Fruit fly (Drosophila melanogaster): Measurements from ENCODE around the gene CG11889.

The CG11889 gene

DNA sequence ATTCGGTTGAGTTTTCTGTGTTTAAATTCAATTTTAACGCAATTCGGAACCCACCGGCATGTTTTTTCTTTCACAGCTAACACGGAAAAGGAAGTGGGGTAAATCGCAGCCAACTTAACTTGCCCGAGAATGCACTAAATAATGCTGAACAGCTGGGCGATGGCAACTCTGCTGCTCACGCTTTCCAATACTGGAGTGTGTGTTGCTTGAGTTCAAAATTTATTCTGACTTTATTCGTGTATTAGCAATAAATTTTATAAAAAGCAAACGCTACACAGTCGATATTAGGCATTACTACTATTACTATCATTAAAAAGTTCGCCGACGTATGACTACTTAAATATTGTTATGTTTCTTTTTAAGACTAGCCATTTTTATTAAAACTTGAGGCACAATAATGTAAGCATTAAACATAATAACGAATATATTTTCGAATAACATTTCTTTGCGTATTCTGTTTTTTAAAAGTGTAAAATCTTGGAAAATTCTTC is 22.6 kb upstream of the CG11889 start, which contains the start of the genes RpS27 and Nup37:
RpS27 (minus strand) TSS at position 136 of the 491 bp plus-strand sequence.
Nup37 (plus strand) TSS at position 280 of the 491 bp plus-strand sequence.
- TF ChIP-seq nmo (GFP tag; optimal IDR thresholded peaks at IDR 0.05) (peak; percentile 97), CG17912 (GFP tag; optimal IDR thresholded peaks at IDR 0.05) (peak; percentile 100), al (GFP tag; IDR thresholded peaks at IDR 0.05) (peak; percentile 95), CG7786 (GFP tag; optimal IDR thresholded peaks at IDR 0.05) (peak; percentile 98), tup (GFP tag; optimal IDR thresholded peaks at IDR 0.05) (peak; percentile 93), BtbVII (GFP tag; optimal IDR thresholded peaks at IDR 0.05) (peak; percentile 99), Nf-YB (GFP tag; optimal IDR thresholded peaks at IDR 0.05) (peak; percentile 84), abd-A (tag; optimal IDR thresholded peaks at IDR 0.05) (no peak), E2f1 (GFP tag; IDR thresholded peaks at IDR 0.05) (peak; percentile 94), CG1603 (tag; optimal IDR thresholded peaks at IDR 0.05) (peak; percentile 98), vfl (GFP tag; optimal IDR thresholded peaks at IDR 0.05) (peak; percentile 98), ase (GFP tag; IDR thresholded peaks at IDR 0.05) (peak; percentile 98), grn (GFP tag; optimal IDR thresholded peaks at IDR 0.05) (peak; percentile 96), repo (GFP tag; optimal IDR thresholded peaks at IDR 0.05) (peak; percentile 98), wdn (GFP tag; IDR thresholded peaks at IDR 0.05) (peak; percentile 94), cad (GFP tag; optimal IDR thresholded peaks at IDR 0.05) (no peak), B-H2 (GFP tag; optimal IDR thresholded peaks at IDR 0.05) (peak; percentile 100), fru (optimal IDR thresholded peaks at IDR 0.05) (no peak), Xbp1 (GFP tag; optimal IDR thresholded peaks at IDR 0.05) (peak; percentile 98), vnd (GFP tag; IDR thresholded peaks at IDR 0.05; ENCODE audit: partially characterized antibody) (no peak), eve (GFP tag; optimal IDR thresholded peaks at IDR 0.05) (no peak), CG12071 (GFP tag; optimal IDR thresholded peaks at IDR 0.05) (peak; percentile 99), CG34422 (GFP tag; IDR thresholded peaks at IDR 0.05) (peak; percentile 97), D (optimal IDR thresholded peaks at IDR 0.05) (no peak), D (GFP tag; optimal IDR thresholded peaks at IDR 0.05) (peak; percentile 96), MESR4 (GFP tag; optimal IDR thresholded peaks at IDR 0.05) (peak; percentile 99), CG1792 (GFP tag; optimal IDR thresholded peaks at IDR 0.05) (peak; percentile 98), CG6654 (GFP tag; optimal IDR thresholded peaks at IDR 0.05) (peak; percentile 94), fd102C (GFP tag; optimal IDR thresholded peaks at IDR 0.05) (peak; percentile 95), CG11247 (GFP tag; IDR thresholded peaks at IDR 0.05) (peak; percentile 99), fu2 (GFP tag; optimal IDR thresholded peaks at IDR 0.05) (peak; percentile 98), CG8089 (GFP tag; optimal IDR thresholded peaks at IDR 0.05) (peak; percentile 99), CG6272 (GFP tag; IDR thresholded peaks at IDR 0.05) (peak; percentile 91), Tbp (GFP tag; optimal IDR thresholded peaks at IDR 0.05) (no peak), Ets97D (GFP tag; optimal IDR thresholded peaks at IDR 0.05) (peak; percentile 100), cato (GFP tag; optimal IDR thresholded peaks at IDR 0.05; ENCODE audit: borderline replicate concordance) (peak; percentile 96), dan (GFP tag; IDR thresholded peaks at IDR 0.05) (no peak; the same call in 1 of the 2 replicates), Taf1 (GFP tag; IDR thresholded peaks at IDR 0.05) (peak; percentile 81; the same call in 1 of the 2 replicates), CG7372 (GFP tag; IDR thresholded peaks at IDR 0.05) (peak; percentile 94), lov (optimal IDR thresholded peaks at IDR 0.05) (no peak), lov (GFP tag; IDR thresholded peaks at IDR 0.05) (peak; percentile 99), CG31365 (tag; optimal IDR thresholded peaks at IDR 0.05) (peak; percentile 92), pzg (GFP tag; optimal IDR thresholded peaks at IDR 0.05) (peak; percentile 97), C15 (GFP tag; IDR thresholded peaks at IDR 0.05) (peak; percentile 93), kay (GFP tag; optimal IDR thresholded peaks at IDR 0.05) (peak; percentile 93), CG3281 (GFP tag; optimal IDR thresholded peaks at IDR 0.05) (peak; percentile 99), sens (GFP tag) (peak; percentile 99), ash1 (GFP tag; optimal IDR thresholded peaks at IDR 0.05) (peak; percentile 99), CG15514 (GFP tag; optimal IDR thresholded peaks at IDR 0.05) (peak; percentile 96), Neu2 (GFP tag; optimal IDR thresholded peaks at IDR 0.05; ENCODE audit: borderline replicate concordance) (peak; percentile 93), bbx (GFP tag; IDR thresholded peaks at IDR 0.05; ENCODE audit: partially characterized antibody) (0 out of 2 replicates have a peak, but pooled peaks have one; percentile 34), chif (GFP tag; optimal IDR thresholded peaks at IDR 0.05) (peak; percentile 96 to 98)
